Worm (Caenorhabditis elegans) whole organism, L2 larva: ENCODE measurements around the gene W01H2.2.

Experiments
- F13H6.1 ChIP-seq: sonication (generic microtip); optimal IDR thresholded peaks from 2 replicates; lab custom pipeline; 2016; ENCODE audit warnings: missing genetic modification characterization, missing compliant biosample characterization
- R02D3.7 ChIP-seq: fragments of 150-350 bp; optimal IDR thresholded peaks from 2 replicates; lab custom pipeline; 2014; ENCODE audit warnings: missing biosample characterization, missing genetic modification characterization
- Y55F3AM.14 ChIP-seq: fragments of 200-800 bp; sonication (Bioruptor generic); optimal IDR thresholded peaks from 2 replicates; lab custom pipeline; 2018; ENCODE audit warnings: mild to moderate bottlenecking, missing genetic modification characterization, missing compliant biosample characterization
- ZK546.5 ChIP-seq: sonication (generic microtip); optimal IDR thresholded peaks from 2 replicates; lab custom pipeline; 2017; ENCODE audit warnings: missing biosample characterization, missing genetic modification characterization
- alr-1 ChIP-seq: fragments of 150-350 bp; optimal IDR thresholded peaks from 2 replicates; lab custom pipeline; 2014; ENCODE audit warnings: missing biosample characterization, missing genetic modification characterization
- aly-2 ChIP-seq: fragments of 150-350 bp; optimal IDR thresholded peaks from 2 replicates; lab custom pipeline; 2014; ENCODE audit warnings: missing biosample characterization, missing genetic modification characterization
- ama-1 ChIP-seq: fragments of 150-350 bp; optimal IDR thresholded peaks from 2 replicates; lab custom pipeline; 2018; ENCODE audit warnings: inconsistent platforms
- blmp-1 ChIP-seq: sonication (generic microtip); optimal IDR thresholded peaks from 2 replicates; lab custom pipeline; 2017; ENCODE audit warnings: missing genetic modification characterization, mild to moderate bottlenecking, missing compliant biosample characterization, antibody characterized with exemption, moderate library complexity; ENCODE audit not compliant: insufficient read depth
- ceh-16 ChIP-seq: fragments of 150-350 bp; optimal IDR thresholded peaks from 2 replicates; lab custom pipeline; 2014; ENCODE audit warnings: missing biosample characterization, missing genetic modification characterization
- ceh-82 ChIP-seq: fragments of 150-350 bp; optimal IDR thresholded peaks from 2 replicates; lab custom pipeline; 2014; ENCODE audit warnings: missing biosample characterization, missing genetic modification characterization
- crh-2 ChIP-seq: sonication (generic microtip); optimal IDR thresholded peaks from 2 replicates; lab custom pipeline; 2017; ENCODE audit warnings: missing biosample characterization, missing genetic modification characterization
- egl-27 ChIP-seq: sonication (generic microtip); optimal IDR thresholded peaks from 3 replicates; lab custom pipeline; 2017; ENCODE audit warnings: missing biosample characterization, missing genetic modification reagents, missing genetic modification characterization
- elt-1 ChIP-seq: fragments of 150-350 bp; optimal IDR thresholded peaks from 2 replicates; lab custom pipeline; 2014; ENCODE audit warnings: missing biosample characterization, missing genetic modification characterization
- elt-3 ChIP-seq: sonication (generic microtip); optimal IDR thresholded peaks from 2 replicates; lab custom pipeline; 2017; ENCODE audit warnings: missing biosample characterization, missing genetic modification characterization
- fos-1 ChIP-seq: fragments of 150-350 bp; optimal IDR thresholded peaks from 2 replicates; lab custom pipeline; 2014; ENCODE audit warnings: missing biosample characterization, missing genetic modification characterization
- gmeb-1 ChIP-seq: fragments of 150-350 bp; optimal IDR thresholded peaks from 2 replicates; lab custom pipeline; 2014; ENCODE audit warnings: missing biosample characterization, missing genetic modification characterization
- lin-11 ChIP-seq: fragments of 150-350 bp; sonication (generic microtip); optimal IDR thresholded peaks from 2 replicates; lab custom pipeline; 2014; ENCODE audit warnings: missing biosample characterization, missing genetic modification characterization, inconsistent platforms, mixed read lengths
- lin-13 ChIP-seq: fragments of 150-350 bp; optimal IDR thresholded peaks from 2 replicates; lab custom pipeline; 2014; ENCODE audit warnings: missing biosample characterization, missing genetic modification reagents, missing genetic modification characterization
- lin-39 ChIP-seq: fragments of 150-350 bp; optimal IDR thresholded peaks from 2 replicates; lab custom pipeline; 2014; ENCODE audit warnings: missing biosample characterization, missing genetic modification reagents, missing genetic modification characterization
- lsy-2 ChIP-seq, 2 experiments: fragments of 150-350 bp in 1 of 2; sonication (generic microtip) in 1 of 2; optimal IDR thresholded peaks; 2 replicates each; lab custom pipeline; 2014 to 2017; ENCODE audit warnings: missing biosample characterization in 2 of 2, missing genetic modification characterization in 2 of 2
- mab-5 ChIP-seq: fragments of 150-350 bp; optimal IDR thresholded peaks from 2 replicates; lab custom pipeline; 2014; ENCODE audit warnings: missing biosample characterization, missing genetic modification characterization
- mbf-1 ChIP-seq: sonication (generic microtip); optimal IDR thresholded peaks from 2 replicates; lab custom pipeline; 2017; ENCODE audit warnings: missing biosample characterization, missing genetic modification characterization
- mdl-1 ChIP-seq, 2 experiments: fragments of 150-350 bp in 1 of 2; sonication (generic microtip) in 1 of 2; optimal IDR thresholded peaks; 2 replicates each; lab custom pipeline; 2017; ENCODE audit warnings: missing biosample characterization in 2 of 2, missing genetic modification characterization in 2 of 2
- nhr-10 ChIP-seq: sonication (generic microtip); optimal IDR thresholded peaks from 2 replicates; lab custom pipeline; 2017; ENCODE audit warnings: missing biosample characterization, missing genetic modification characterization
- nhr-11 ChIP-seq: fragments of 150-350 bp; optimal IDR thresholded peaks from 2 replicates; lab custom pipeline; 2014; ENCODE audit warnings: missing biosample characterization, missing genetic modification characterization
- nhr-12 ChIP-seq: fragments of 150-350 bp; optimal IDR thresholded peaks from 2 replicates; lab custom pipeline; 2014; ENCODE audit warnings: missing biosample characterization, missing genetic modification characterization
- nhr-129 ChIP-seq: fragments of 150-350 bp; optimal IDR thresholded peaks from 2 replicates; lab custom pipeline; 2014; ENCODE audit warnings: missing biosample characterization, missing genetic modification characterization
- nhr-21 ChIP-seq: fragments of 150-350 bp; optimal IDR thresholded peaks from 2 replicates; lab custom pipeline; 2014; ENCODE audit warnings: missing biosample characterization, missing genetic modification characterization
- nhr-23 ChIP-seq: fragments of 150-350 bp; optimal IDR thresholded peaks from 2 replicates; lab custom pipeline; 2014; ENCODE audit warnings: missing biosample characterization, missing genetic modification reagents, missing genetic modification characterization
- nhr-237 ChIP-seq: fragments of 150-350 bp; optimal IDR thresholded peaks from 2 replicates; lab custom pipeline; 2014; ENCODE audit warnings: missing biosample characterization, missing genetic modification characterization
- nhr-25 ChIP-seq: fragments of 150-350 bp; sonication (generic microtip); optimal IDR thresholded peaks from 3 replicates; lab custom pipeline; 2014; ENCODE audit warnings: missing biosample characterization, missing genetic modification characterization
- nhr-6 ChIP-seq: fragments of 150-350 bp; optimal IDR thresholded peaks from 2 replicates; lab custom pipeline; 2014; ENCODE audit warnings: missing biosample characterization, missing genetic modification characterization
- nhr-77 ChIP-seq: fragments of 150-350 bp; optimal IDR thresholded peaks from 2 replicates; lab custom pipeline; 2014; ENCODE audit warnings: missing biosample characterization, missing genetic modification characterization
- peb-1 ChIP-seq: fragments of 150-350 bp; optimal IDR thresholded peaks from 2 replicates; lab custom pipeline; 2014; ENCODE audit warnings: missing biosample characterization, missing genetic modification characterization
- sem-4 ChIP-seq: fragments of 150-350 bp; optimal IDR thresholded peaks from 2 replicates; lab custom pipeline; 2014; ENCODE audit warnings: missing biosample characterization, missing genetic modification reagents, missing genetic modification characterization
- skn-1 ChIP-seq: sonication (generic microtip); optimal IDR thresholded peaks from 2 replicates; lab custom pipeline; 2017; ENCODE audit warnings: missing biosample characterization, missing genetic modification characterization
- sma-3 ChIP-seq: sonication (generic microtip); optimal IDR thresholded peaks from 2 replicates; lab custom pipeline; 2016; ENCODE audit warnings: missing genetic modification reagents, missing genetic modification characterization, missing compliant biosample characterization
- sma-9 ChIP-seq, 2 experiments: fragments of 150-350 bp in 1 of 2; sonication (generic microtip) in 1 of 2; optimal IDR thresholded peaks; 2 replicates each; lab custom pipeline; 2014 to 2016; ENCODE audit warnings: missing genetic modification characterization in 2 of 2, mild to moderate bottlenecking in 1 of 2, missing biosample characterization in 1 of 2, missing compliant biosample characterization in 1 of 2, missing genetic modification reagents in 1 of 2, moderate library complexity in 1 of 2
- snpc-4 ChIP-seq: fragments of 150-350 bp; optimal IDR thresholded peaks from 2 replicates; lab custom pipeline; 2014; ENCODE audit warnings: missing biosample characterization, missing genetic modification characterization
- unc-39 ChIP-seq: fragments of 150-350 bp; optimal IDR thresholded peaks from 2 replicates; lab custom pipeline; 2014; ENCODE audit warnings: missing biosample characterization, missing genetic modification characterization
- unc-55 ChIP-seq: fragments of 150-350 bp; sonication (generic microtip); optimal IDR thresholded peaks from 3 replicates; lab custom pipeline; 2014; ENCODE audit warnings: missing biosample characterization, missing genetic modification reagents, missing genetic modification characterization
- unc-62 ChIP-seq: fragments of 150-350 bp; optimal IDR thresholded peaks from 2 replicates; lab custom pipeline; 2014; ENCODE audit warnings: missing biosample characterization, missing genetic modification reagents, missing genetic modification characterization
- zag-1 ChIP-seq: fragments of 150-350 bp; optimal IDR thresholded peaks from 2 replicates; lab custom pipeline; 2014; ENCODE audit warnings: missing biosample characterization, missing genetic modification characterization
- ztf-1 ChIP-seq: fragments of 200-800 bp; sonication (Bioruptor generic); conservative IDR thresholded peaks from 2 replicates; pipeline ENCODE4 v1.3.6; 2022; ENCODE audit warnings: missing genetic modification characterization, missing compliant biosample characterization
- ztf-11 ChIP-seq: sonication (generic microtip); optimal IDR thresholded peaks from 2 replicates; lab custom pipeline; 2017; ENCODE audit warnings: missing biosample characterization, missing genetic modification characterization
- ztf-4 ChIP-seq: fragments of 150-350 bp; optimal IDR thresholded peaks from 2 replicates; lab custom pipeline; 2014; ENCODE audit warnings: missing biosample characterization, missing genetic modification characterization

Gene W01H2.2

ce11 chrX:4256761-4257160 lies 38.5 kb upstream of the W01H2.2 start, which contains the start of gene srv-6:
TSS of gene srv-6 (plus strand) at chrX:4257061.
- TF ChIP-seq unc-39 (tag; lab: Kevin White, UChicago) (no peak), nhr-10 (tag; lab: Kevin White, UChicago) (no peak), ama-1 (lab: Kevin White, UChicago) (no peak), skn-1 (no peak), nhr-77 (tag; lab: Kevin White, UChicago) (no peak), nhr-129 (tag; lab: Kevin White, UChicago) (no peak), snpc-4 (no peak), sma-9 (GFP tag; optimal IDR thresholded peaks at IDR 0.05; lab: Kevin White, UChicago) (no peak), sma-9 (tag; optimal IDR thresholded peaks at IDR 0.05; lab: Kevin White, UChicago) (no peak), ceh-16 (tag; lab: Kevin White, UChicago) (no peak), mab-5 (no peak), nhr-237 (tag; lab: Kevin White, UChicago) (no peak), gmeb-1 (no peak), blmp-1 (tag; lab: Kevin White, UChicago) (no peak)

- TF ChIP-seq nhr-10 (tag; lab: Kevin White, UChicago) (no peak), unc-62 (GFP tag; lab: Kevin White, UChicago) (no peak), mdl-1 (tag; optimal IDR thresholded peaks at IDR 0.05; lab: Kevin White, UChicago) (no peak), nhr-6 (tag; lab: Kevin White, UChicago) (no peak), elt-3 (tag; lab: Kevin White, UChicago) (no peak), peb-1 (tag; lab: Kevin White, UChicago) (no peak), lsy-2 (tag; optimal IDR thresholded peaks at IDR 0.05; lab: Kevin White, UChicago) (no peak), aly-2 (tag; lab: Kevin White, UChicago) (no peak), ama-1 (lab: Kevin White, UChicago) (no peak), snpc-4 (no peak), nhr-11 (tag; lab: Kevin White, UChicago) (no peak), nhr-237 (tag; lab: Kevin White, UChicago) (no peak), nhr-12 (tag; lab: Kevin White, UChicago) (no peak), ztf-1 (GFP tag; lab: Robert Waterston, UW) (no peak), skn-1 (no peak), Y55F3AM.14 (GFP tag; lab: Kevin White, UChicago) (no peak)
Measured at ce11 chrX:4255366-4255765, 37.1 kb upstream of the W01H2.2 start.

- TF ChIP-seq alr-1 (tag; lab: Kevin White, UChicago) (no peak), sma-9 (GFP tag; optimal IDR thresholded peaks at IDR 0.05; lab: Kevin White, UChicago) (no peak), sma-9 (tag; optimal IDR thresholded peaks at IDR 0.05; lab: Kevin White, UChicago) (no peak), fos-1 (peak; percentile 27), nhr-6 (tag; lab: Kevin White, UChicago) (no peak), ztf-4 (tag; lab: Kevin White, UChicago) (no peak), sem-4 (no peak), unc-62 (GFP tag; lab: Kevin White, UChicago) (no peak), ceh-16 (tag; lab: Kevin White, UChicago) (no peak), ztf-1 (GFP tag; lab: Robert Waterston, UW) (no peak), mdl-1 (tag; optimal IDR thresholded peaks at IDR 0.05; lab: Kevin White, UChicago) (no peak), skn-1 (no peak), elt-1 (tag; lab: Kevin White, UChicago) (no peak), Y55F3AM.14 (GFP tag; lab: Kevin White, UChicago) (no peak), unc-39 (tag; lab: Kevin White, UChicago) (no peak), peb-1 (tag; lab: Kevin White, UChicago) (no peak), ceh-82 (tag; lab: Kevin White, UChicago) (no peak), F13H6.1 (tag; lab: Kevin White, UChicago) (no peak), nhr-23 (no peak), elt-3 (tag; lab: Kevin White, UChicago) (no peak), nhr-25 (tag; lab: Kevin White, UChicago) (no peak), mbf-1 (tag; lab: Kevin White, UChicago) (no peak), sma-3 (GFP tag; lab: Kevin White, UChicago) (no peak), ZK546.5 (tag; lab: Kevin White, UChicago) (no peak), nhr-237 (tag; lab: Kevin White, UChicago) (no peak), unc-55 (GFP tag; lab: Kevin White, UChicago) (peak; percentile 7), nhr-21 (tag; lab: Kevin White, UChicago) (no peak), nhr-77 (tag; lab: Kevin White, UChicago) (no peak), lin-11 (no peak), nhr-12 (tag; lab: Kevin White, UChicago) (no peak), ama-1 (lab: Kevin White, UChicago) (no peak), R02D3.7 (tag; lab: Kevin White, UChicago) (no peak), ztf-11 (no peak), mab-5 (no peak), snpc-4 (no peak), crh-2 (tag; lab: Kevin White, UChicago) (peak; percentile 54), nhr-129 (tag; lab: Kevin White, UChicago) (peak; percentile 50), egl-27 (tag; lab: Kevin White, UChicago) (no peak), lsy-2 (tag; optimal IDR thresholded peaks at IDR 0.05; lab: Kevin White, UChicago) (peak in 1 of 2 experiments; percentile 50), zag-1 (tag; lab: Kevin White, UChicago) (no peak), aly-2 (tag; lab: Kevin White, UChicago) (no peak), nhr-11 (tag; lab: Kevin White, UChicago) (no peak), lin-13 (no peak), gmeb-1 (no peak), lin-39 (tag; lab: Kevin White, UChicago) (no peak)
Measured at ce11 chrX:4254782-4255181, 36.5 kb upstream of the W01H2.2 start, which contains the start of gene taf-11.1. TSS of gene taf-11.1 (plus strand) at chrX:4255170.
